Fruit fly (Drosophila melanogaster) whole organism: ENCODE data around the gene Gr22c.

Experiments
- Dll ChIP-seq: fragments of >200 bp; optimal IDR thresholded peaks from 2 replicates; lab custom pipeline; 2017
- EcR ChIP-seq, 2 experiments: fragments of >200 bp; optimal IDR thresholded peaks; 2 replicates each; lab custom pipeline; 2017; ENCODE audit warnings: missing biosample characterization in 2 of 2, missing genetic modification characterization in 2 of 2, missing genetic modification reagents in 2 of 2
- pan ChIP-seq: fragments of >200 bp; optimal IDR thresholded peaks from 2 replicates; lab custom pipeline; 2017
- psq ChIP-seq: fragments of >200 bp; optimal IDR thresholded peaks from 2 replicates; lab custom pipeline; 2017
- usp ChIP-seq: fragments of >200 bp; optimal IDR thresholded peaks from 2 replicates; lab custom pipeline; 2017; ENCODE audit warnings: missing biosample characterization, missing genetic modification characterization, mixed read lengths

dm6 chr2L:1826400-1826799 is 34.8 kb upstream of the Gr22c start, which contains the start of gene CG31664:
- TF ChIP-seq psq (lab: Kevin White, UChicago) (no peak), Dll (lab: Kevin White, UChicago) (no peak), pan (no peak), EcR (GFP tag; optimal IDR thresholded peaks at IDR 0.05; lab: Kevin White, UChicago) (no peak), usp (no peak)
